Worm (Caenorhabditis elegans) whole organism, L3 larva: Measurements from ENCODE around the gene fbxb-81.

Experiments
- ama-1 ChIP-seq: fragments of 150-350 bp; optimal IDR thresholded peaks from 2 replicates; lab custom pipeline; 2018
- elt-2 ChIP-seq: sonication (generic microtip); optimal IDR thresholded peaks from 2 replicates; lab custom pipeline; 2016; ENCODE audit warnings: missing genetic modification reagents, mild to moderate bottlenecking, missing genetic modification characterization, missing compliant biosample characterization
- mml-1 ChIP-seq: fragments of 150-350 bp; sonication (generic microtip); optimal IDR thresholded peaks from 3 replicates; lab custom pipeline; 2014; ENCODE audit warnings: missing biosample characterization, missing genetic modification characterization
- nhr-11 ChIP-seq: fragments of 150-350 bp; optimal IDR thresholded peaks from 2 replicates; lab custom pipeline; 2014; ENCODE audit warnings: missing biosample characterization, missing genetic modification characterization
- nhr-12 ChIP-seq: fragments of 150-350 bp; optimal IDR thresholded peaks from 2 replicates; lab custom pipeline; 2014; ENCODE audit warnings: missing biosample characterization, missing genetic modification characterization
- nhr-23 ChIP-seq: fragments of 150-350 bp; optimal IDR thresholded peaks from 2 replicates; lab custom pipeline; 2014; ENCODE audit warnings: missing biosample characterization, missing genetic modification reagents, missing genetic modification characterization
- nhr-237 ChIP-seq: fragments of 150-350 bp; optimal IDR thresholded peaks from 2 replicates; lab custom pipeline; 2014; ENCODE audit warnings: missing biosample characterization, missing genetic modification characterization
- nhr-25 ChIP-seq: sonication (generic microtip); optimal IDR thresholded peaks from 2 replicates; lab custom pipeline; 2017; ENCODE audit warnings: missing biosample characterization, missing genetic modification characterization
- nhr-28 ChIP-seq: fragments of 150-350 bp; optimal IDR thresholded peaks from 2 replicates; lab custom pipeline; 2014; ENCODE audit warnings: missing biosample characterization, missing genetic modification characterization
- pha-4 ChIP-seq: fragments of 150-350 bp; optimal IDR thresholded peaks from 2 replicates; lab custom pipeline; 2014; ENCODE audit warnings: missing biosample characterization, missing genetic modification reagents, missing genetic modification characterization
- sea-2 ChIP-seq: fragments of 150-350 bp; sonication (generic microtip); optimal IDR thresholded peaks from 4 replicates; lab custom pipeline; 2014; ENCODE audit warnings: missing biosample characterization, missing genetic modification reagents, missing genetic modification characterization
- skn-1 ChIP-seq: fragments of 150-350 bp; optimal IDR thresholded peaks from 2 replicates; lab custom pipeline; 2014; ENCODE audit warnings: missing biosample characterization, missing genetic modification characterization
- snpc-4 ChIP-seq: fragments of 150-350 bp; optimal IDR thresholded peaks from 2 replicates; lab custom pipeline; 2014; ENCODE audit warnings: missing biosample characterization, missing genetic modification characterization
- unc-39 ChIP-seq: sonication (generic microtip); optimal IDR thresholded peaks from 4 replicates; lab custom pipeline; 2017; ENCODE audit warnings: missing biosample characterization, missing genetic modification characterization
- ztf-11 ChIP-seq: fragments of 150-350 bp; optimal IDR thresholded peaks from 2 replicates; lab custom pipeline; 2014; ENCODE audit warnings: missing biosample characterization, missing genetic modification characterization
- ztf-4 ChIP-seq: fragments of 150-350 bp; optimal IDR thresholded peaks from 2 replicates; lab custom pipeline; 2014; ENCODE audit warnings: missing biosample characterization, missing genetic modification characterization

fbxb-81 gene

ce11 chrIII:92247-92646 is 48.8 kb downstream of the fbxb-81 start:
- TF ChIP-seq nhr-28 (tag; lab: Kevin White, UChicago): no peak
- no peak for TF ChIP-seq elt-2 (tag; lab: Kevin White, UChicago)
- no peak for TF ChIP-seq nhr-25 (tag; lab: Kevin White, UChicago)
- no peak for TF ChIP-seq nhr-23 (tag; lab: Kevin White, UChicago)
- no peak for TF ChIP-seq nhr-12 (tag; lab: Kevin White, UChicago)
- no peak for TF ChIP-seq ztf-4
- no peak for TF ChIP-seq ztf-11 (tag; lab: Kevin White, UChicago)
- no peak for TF ChIP-seq nhr-11 (tag; lab: Kevin White, UChicago)
- no peak for TF ChIP-seq ama-1 (lab: Kevin White, UChicago)
- no peak for TF ChIP-seq snpc-4 (tag; lab: Kevin White, UChicago)
- no peak for TF ChIP-seq unc-39
- no peak for TF ChIP-seq sea-2 (GFP tag; lab: Kevin White, UChicago)
- no peak for TF ChIP-seq nhr-237 (tag; lab: Kevin White, UChicago)
- no peak for TF ChIP-seq pha-4 (tag; lab: Kevin White, UChicago)
- TF ChIP-seq mml-1: no peak
- TF ChIP-seq skn-1 (tag; lab: Kevin White, UChicago): no peak
